Fruit fly (Drosophila melanogaster) whole organism, embryonic: Measurements from ENCODE around the gene CG7483.

ENCODE experiments used
- Ada2b ChIP-seq: fragments of 200-800 bp; sonication (Bioruptor generic); IDR thresholded peaks from 2 replicates; pipeline ENCODE4 v1.3.6; 2022; ENCODE audit warnings: missing biosample characterization, missing genetic modification characterization
- CG10654 ChIP-seq: fragments of 200-800 bp; sonication (Bioruptor generic); optimal IDR thresholded peaks from 2 replicates; lab custom pipeline; 2016; ENCODE audit warnings: missing biosample characterization, missing genetic modification characterization
- CG11696 ChIP-seq: fragments of 200-800 bp; sonication (Bioruptor generic); IDR thresholded peaks from 2 replicates; pipeline ENCODE4 v1.3.6; 2022; ENCODE audit warnings: missing biosample characterization, missing genetic modification characterization
- CG12299 ChIP-seq: fragments of 200-800 bp; sonication (Bioruptor generic); optimal IDR thresholded peaks from 2 replicates; lab custom pipeline; 2018; ENCODE audit warnings: missing biosample characterization, mild to moderate bottlenecking, missing genetic modification characterization
- CG12942 ChIP-seq: fragments of 200-800 bp; sonication (Bioruptor generic); optimal IDR thresholded peaks from 3 replicates; lab custom pipeline; 2016; ENCODE audit warnings: missing biosample characterization, missing genetic modification characterization
- CG15514 ChIP-seq: fragments of 200-800 bp; sonication (Bioruptor generic); optimal IDR thresholded peaks from 3 replicates; lab custom pipeline; 2017; ENCODE audit warnings: missing biosample characterization, missing genetic modification characterization, mild to moderate bottlenecking, moderate library complexity, missing genetic modification reagents
- CG17359 ChIP-seq: fragments of 200-800 bp; sonication (Bioruptor generic); optimal IDR thresholded peaks from 3 replicates; lab custom pipeline; 2018; ENCODE audit warnings: missing biosample characterization, mild to moderate bottlenecking, missing genetic modification characterization, moderate library complexity
- CG18764 ChIP-seq: fragments of 200-800 bp; sonication (Bioruptor generic); optimal IDR thresholded peaks from 3 replicates; lab custom pipeline; 2016; ENCODE audit warnings: missing biosample characterization, missing genetic modification characterization
- CG2875 ChIP-seq: fragments of 200-800 bp; sonication (Bioruptor generic); optimal IDR thresholded peaks from 2 replicates; lab custom pipeline; 2017; ENCODE audit warnings: missing biosample characterization, mild to moderate bottlenecking, missing genetic modification characterization, missing genetic modification reagents
- CG30403 ChIP-seq: fragments of 200-800 bp; sonication (Bioruptor generic); optimal IDR thresholded peaks from 3 replicates; lab custom pipeline; 2016; ENCODE audit warnings: missing biosample characterization, missing genetic modification characterization
- CG32767 ChIP-seq: fragments of 200-800 bp; sonication (Bioruptor generic); IDR thresholded peaks from 2 replicates; pipeline ENCODE4 v1.3.6; 2022; ENCODE audit warnings: missing biosample characterization, missing genetic modification characterization
- CG3281 ChIP-seq: fragments of 200-800 bp; sonication (Bioruptor generic); optimal IDR thresholded peaks from 3 replicates; lab custom pipeline; 2017; ENCODE audit warnings: missing biosample characterization, mild to moderate bottlenecking, missing genetic modification characterization
- CG34422 ChIP-seq: fragments of 200-800 bp; sonication (Bioruptor generic); IDR thresholded peaks from 3 replicates; pipeline ENCODE4 v1.3.6; 2022; ENCODE audit warnings: missing biosample characterization, missing genetic modification characterization
- CG4282 ChIP-seq: fragments of 200-800 bp; sonication (Bioruptor generic); optimal IDR thresholded peaks from 2 replicates; lab custom pipeline; 2016; ENCODE audit warnings: missing biosample characterization, missing genetic modification characterization
- CG7556 ChIP-seq: fragments of 200-800 bp; sonication (Bioruptor generic); optimal IDR thresholded peaks from 2 replicates; lab custom pipeline; 2017; ENCODE audit warnings: missing biosample characterization, mild to moderate bottlenecking, missing genetic modification characterization
- CG8478 ChIP-seq: fragments of >200 bp; optimal IDR thresholded peaks from 2 replicates; lab custom pipeline; 2018
- CG8924 ChIP-seq: fragments of 200-800 bp; optimal IDR thresholded peaks from 3 replicates; lab custom pipeline; 2019; ENCODE audit warnings: missing biosample characterization, mild to moderate bottlenecking, missing genetic modification characterization, moderate library complexity
- CG9727 ChIP-seq: fragments of 200-800 bp; sonication (Bioruptor generic); optimal IDR thresholded peaks from 3 replicates; lab custom pipeline; 2017; ENCODE audit warnings: missing biosample characterization, mild to moderate bottlenecking, missing genetic modification characterization
- CHES-1-like ChIP-seq: fragments of 200-800 bp; sonication (Bioruptor generic); optimal IDR thresholded peaks from 2 replicates; lab custom pipeline; 2016; ENCODE audit warnings: missing biosample characterization, missing genetic modification characterization
- D ChIP-seq, 2 experiments: fragments of 200-800 bp in 1 of 2; fragments of >200 bp in 1 of 2; sonication (Bioruptor generic) in 1 of 2; optimal IDR thresholded peaks; 2 replicates in 1 of 2; 3 replicates in 1 of 2; lab custom pipeline; 2017; ENCODE audit warnings: mild to moderate bottlenecking in 1 of 2, missing biosample characterization in 1 of 2, missing genetic modification characterization in 1 of 2, missing genetic modification reagents in 1 of 2
- Doc2 ChIP-seq: fragments of 200-800 bp; sonication (Bioruptor generic); IDR thresholded peaks from 2 replicates; pipeline ENCODE4 v1.3.6; 2022; ENCODE audit warnings: missing biosample characterization, missing genetic modification characterization
- Ets65A ChIP-seq: fragments of 200-800 bp; sonication (Bioruptor generic); peaks from one replicate; lab custom pipeline; 2016; ENCODE audit warnings: missing biosample characterization, missing genetic modification characterization
- HmgD ChIP-seq: fragments of 200-800 bp; sonication (Bioruptor generic); optimal IDR thresholded peaks from 3 replicates; lab custom pipeline; 2016; ENCODE audit warnings: missing biosample characterization, missing genetic modification characterization
- HmgZ ChIP-seq: fragments of 200-800 bp; sonication (Bioruptor generic); optimal IDR thresholded peaks from 2 replicates; lab custom pipeline; 2018; ENCODE audit warnings: missing biosample characterization, mild to moderate bottlenecking, missing genetic modification characterization
- Kr ChIP-seq: fragments of 200-800 bp; sonication (Bioruptor generic); optimal IDR thresholded peaks from 2 replicates; lab custom pipeline; 2017; ENCODE audit warnings: missing biosample characterization, mild to moderate bottlenecking, missing genetic modification characterization
- MTF-1 ChIP-seq: fragments of 200-800 bp; sonication (Bioruptor generic); optimal IDR thresholded peaks from 2 replicates; lab custom pipeline; 2018; ENCODE audit warnings: missing biosample characterization, mild to moderate bottlenecking, missing genetic modification characterization, borderline replicate concordance
- Optix ChIP-seq: fragments of 200-800 bp; sonication (Bioruptor generic); IDR thresholded peaks from 3 replicates; pipeline ENCODE4 v1.3.6; 2022; ENCODE audit warnings: missing biosample characterization, missing genetic modification characterization
- Rfx ChIP-seq: fragments of 200-800 bp; sonication (Bioruptor generic); IDR thresholded peaks from 2 replicates; pipeline ENCODE4 v1.3.6; 2022; ENCODE audit warnings: missing biosample characterization, missing genetic modification characterization
- Sin3A ChIP-seq: fragments of >200 bp; optimal IDR thresholded peaks from 2 replicates; lab custom pipeline; 2018
- TFAM ChIP-seq: fragments of 200-800 bp; sonication (Bioruptor generic); optimal IDR thresholded peaks from 2 replicates; lab custom pipeline; 2017; ENCODE audit warnings: missing biosample characterization, missing genetic modification characterization, inconsistent platforms
- Xbp1 ChIP-seq: fragments of 200-800 bp; sonication (Bioruptor generic); optimal IDR thresholded peaks from 3 replicates; lab custom pipeline; 2016; ENCODE audit warnings: missing biosample characterization, mild to moderate bottlenecking, missing genetic modification characterization
- bbx ChIP-seq: fragments of 200-800 bp; sonication (Bioruptor generic); IDR thresholded peaks from 2 replicates; pipeline ENCODE4 v1.3.6; 2022; ENCODE audit warnings: missing biosample characterization, missing genetic modification characterization; ENCODE audit not compliant: partially characterized antibody
- corto ChIP-seq: fragments of 200-800 bp; sonication (Bioruptor generic); optimal IDR thresholded peaks from 2 replicates; lab custom pipeline; 2016; ENCODE audit warnings: missing biosample characterization, mild to moderate bottlenecking, missing genetic modification characterization, moderate library complexity
- gce ChIP-seq: fragments of 200-800 bp; sonication (Bioruptor generic); IDR thresholded peaks from 3 replicates; pipeline ENCODE4 v1.3.6; 2022; ENCODE audit warnings: missing biosample characterization, missing genetic modification characterization
- her ChIP-seq: fragments of 200-800 bp; sonication (Bioruptor generic); optimal IDR thresholded peaks from 2 replicates; lab custom pipeline; 2016; ENCODE audit warnings: missing biosample characterization, missing genetic modification characterization
- kah ChIP-seq: fragments of 200-800 bp; sonication (Bioruptor generic); optimal IDR thresholded peaks from 2 replicates; lab custom pipeline; 2018; ENCODE audit warnings: missing biosample characterization, mild to moderate bottlenecking, missing genetic modification characterization
- ken ChIP-seq: fragments of 200-800 bp; sonication (Bioruptor generic); IDR thresholded peaks from 3 replicates; pipeline ENCODE4 v1.3.6; 2022; ENCODE audit warnings: missing biosample characterization, missing genetic modification characterization
- lmd ChIP-seq: fragments of 200-800 bp; sonication (Bioruptor generic); IDR thresholded peaks from 2 replicates; pipeline ENCODE4 v1.3.6; 2022; ENCODE audit warnings: missing biosample characterization, missing genetic modification characterization
- lola ChIP-seq, 3 experiments: fragments of >200 bp in 2 of 3; fragments of 200-800 bp in 1 of 3; sonication (Bioruptor generic) in 1 of 3; optimal IDR thresholded peaks; 2 replicates each; lab custom pipeline; 2017 to 2019; ENCODE audit warnings: missing biosample characterization in 3 of 3, missing genetic modification characterization in 3 of 3, mild to moderate bottlenecking in 1 of 3, moderate library complexity in 1 of 3
- luna ChIP-seq: fragments of 200-800 bp; sonication (Bioruptor generic); optimal IDR thresholded peaks from 2 replicates; lab custom pipeline; 2016; ENCODE audit warnings: missing biosample characterization, missing genetic modification characterization
- p53 ChIP-seq: fragments of 200-800 bp; sonication (Bioruptor generic); optimal IDR thresholded peaks from 2 replicates; lab custom pipeline; 2016; ENCODE audit warnings: missing biosample characterization, missing genetic modification characterization
- scrt ChIP-seq: fragments of 200-800 bp; sonication (Bioruptor generic); optimal IDR thresholded peaks from 2 replicates; lab custom pipeline; 2018; ENCODE audit warnings: missing biosample characterization, mild to moderate bottlenecking, missing genetic modification characterization, moderate library complexity
- slou ChIP-seq: fragments of 200-800 bp; sonication (Bioruptor generic); optimal IDR thresholded peaks from 3 replicates; lab custom pipeline; 2016; ENCODE audit warnings: missing biosample characterization, missing genetic modification characterization
- sob ChIP-seq: fragments of 200-800 bp; sonication (Bioruptor generic); IDR thresholded peaks from 2 replicates; pipeline ENCODE4 v1.3.6; 2022; ENCODE audit warnings: missing biosample characterization, missing genetic modification characterization
- stwl ChIP-seq: fragments of 200-800 bp; sonication (Bioruptor generic); optimal IDR thresholded peaks from 3 replicates; lab custom pipeline; 2018; ENCODE audit warnings: missing biosample characterization, mild to moderate bottlenecking, missing genetic modification characterization, moderate library complexity
- tin ChIP-seq: fragments of 200-800 bp; sonication (Bioruptor generic); optimal IDR thresholded peaks from 3 replicates; lab custom pipeline; 2016; ENCODE audit warnings: missing biosample characterization, missing genetic modification characterization
- usp ChIP-seq: fragments of >200 bp; optimal IDR thresholded peaks from 2 replicates; lab custom pipeline; 2017; ENCODE audit warnings: missing biosample characterization, missing genetic modification characterization
- vnd ChIP-seq: fragments of 200-800 bp; sonication (Bioruptor generic); IDR thresholded peaks from 3 replicates; pipeline ENCODE4 v1.3.6; 2022; ENCODE audit warnings: missing biosample characterization, missing genetic modification characterization; ENCODE audit not compliant: partially characterized antibody
- zen2 ChIP-seq: fragments of 200-800 bp; sonication (Bioruptor generic); IDR thresholded peaks from 3 replicates; pipeline ENCODE4 v1.3.6; 2022; ENCODE audit warnings: missing biosample characterization, missing genetic modification characterization; ENCODE audit not compliant: partially characterized antibody

CG7483 gene

DNA sequence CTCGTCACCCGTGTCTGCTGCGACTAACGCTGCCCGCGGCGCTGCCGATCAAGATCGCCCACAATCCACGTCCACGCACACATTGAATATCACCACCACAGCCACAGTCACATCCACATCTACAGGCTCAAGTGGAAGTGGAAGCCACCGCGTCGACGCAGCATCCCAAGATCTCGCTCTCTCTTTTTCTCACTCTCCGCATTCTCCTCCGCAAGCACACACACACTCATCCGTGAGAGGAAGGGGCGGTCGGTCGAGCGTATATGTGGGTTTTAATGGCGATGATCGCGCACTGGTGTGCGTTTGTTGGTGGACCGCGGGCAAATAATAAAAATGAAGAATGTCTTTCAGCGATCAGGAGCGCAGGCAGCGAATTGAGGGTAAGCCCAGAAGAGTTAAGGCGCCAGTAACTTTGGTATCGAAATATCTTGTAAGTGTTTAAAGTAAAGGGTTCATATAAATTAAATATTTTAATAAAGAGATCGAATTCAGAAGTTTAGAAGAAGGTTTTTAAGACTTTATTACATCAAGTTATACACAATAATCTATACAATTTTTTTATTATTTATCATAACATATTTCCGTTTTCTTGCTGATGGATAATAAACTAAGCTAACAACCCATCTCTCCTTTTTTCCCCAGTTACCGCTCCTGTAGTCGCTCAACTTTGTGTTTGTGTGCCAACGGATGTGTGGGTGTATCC lies 20.9 kb downstream of the CG7483 start, which contains the start of gene Poxm (continued):
- TF ChIP-seq D (optimal IDR thresholded peaks at IDR 0.05; lab: Kevin White, UChicago) (no peak), D (GFP tag; optimal IDR thresholded peaks at IDR 0.05; lab: Kevin White, UChicago) (peak; percentile 96), CG32767 (peak; percentile 82; the same call in 1 of the 2 replicates), Doc2 (GFP tag; lab: Robert Waterston, UW) (peak; percentile 67; the same call in 1 of the 2 replicates), CG10654 (peak; percentile 87), HmgZ (tag; lab: Kevin White, UChicago) (peak; percentile 38), CG9727 (GFP tag; lab: Kevin White, UChicago) (peak; percentile 96), CG34422 (GFP tag; lab: Robert Waterston, UW) (peak; percentile 89), CG15514 (GFP tag; lab: Kevin White, UChicago) (peak; percentile 21), tin (GFP tag; lab: Kevin White, UChicago) (peak; percentile 89), CG12942 (peak; percentile 77), her (GFP tag; lab: Kevin White, UChicago) (no peak), stwl (tag; lab: Kevin White, UChicago) (no peak), lola (GFP tag; optimal IDR thresholded peaks at IDR 0.05; lab: Kevin White, UChicago) (peak in 2 of 3 experiments; percentile 56 to 96), CG11696 (GFP tag; lab: Robert Waterston, UW) (peak; percentile 66), scrt (peak; percentile 24), vnd (GFP tag; lab: Robert Waterston, UW) (no peak), luna (GFP tag; lab: Kevin White, UChicago) (no peak), MTF-1 (GFP tag; lab: Kevin White, UChicago) (no peak), TFAM (GFP tag; lab: Kevin White, UChicago) (peak; percentile 59), corto (GFP tag; lab: Kevin White, UChicago) (peak; percentile 0), usp (GFP tag; lab: Kevin White, UChicago) (no peak), gce (GFP tag; lab: Robert Waterston, UW) (peak; percentile 72; the same call in 2 of the 3 replicates), CG12299 (tag; lab: Kevin White, UChicago) (peak; percentile 74), CG2875 (GFP tag; lab: Kevin White, UChicago) (peak; percentile 85), kah (peak; percentile 77), Xbp1 (peak; percentile 92), lmd (GFP tag; lab: Robert Waterston, UW) (peak; percentile 94), bbx (GFP tag; lab: Robert Waterston, UW) (0 out of 2 replicates have a peak, but pooled peaks have one; percentile 21), CG8924 (tag; lab: Kevin White, UChicago) (peak; percentile 94), zen2 (no peak), Ada2b (GFP tag; lab: Robert Waterston, UW) (peak; percentile 88), HmgD (GFP tag; lab: Kevin White, UChicago) (peak; percentile 6), Ets65A (GFP tag; lab: Kevin White, UChicago) (peak; percentile 98), Optix (peak; percentile 76; the same call in 2 of the 3 replicates), CHES-1-like (GFP tag; lab: Kevin White, UChicago) (no peak), CG30403 (GFP tag; lab: Kevin White, UChicago) (peak; percentile 95), CG7556 (peak; percentile 93), ken (GFP tag; lab: Robert Waterston, UW) (peak; percentile 54; the same call in 2 of the 3 replicates), CG18764 (GFP tag; lab: Kevin White, UChicago) (peak; percentile 73), Rfx (GFP tag; lab: Robert Waterston, UW) (peak; percentile 86), p53 (GFP tag; lab: Kevin White, UChicago) (no peak), CG4282 (no peak), CG17359 (tag; lab: Kevin White, UChicago) (peak; percentile 88), CG3281 (GFP tag; lab: Kevin White, UChicago) (no peak), Kr (GFP tag; lab: Kevin White, UChicago) (peak; percentile 36), slou (peak; percentile 61), sob (GFP tag; lab: Robert Waterston, UW) (peak; percentile 85), Sin3A (lab: Kevin White, UChicago) (no peak), CG8478 (lab: Kevin White, UChicago) (peak; percentile 91)
